Worm (Caenorhabditis elegans): ENCODE results near the gene R74.7.
A peak's percentile ranks its signal among the peaks of the same experiment; 100 is the strongest.

The R74.7 gene

ce11 chrIII:4205751-4206327, 1.6 kb downstream of the R74.7 start, which contains the start of gene R74.8 (continued):
- TF ChIP-seq sea-2 (GFP tag; IDR thresholded peaks at IDR 0.05) (no peak), gei-17 (GFP tag; optimal IDR thresholded peaks at IDR 0.05) (no peak), ZK185.1 (tag; optimal IDR thresholded peaks at IDR 0.05; ENCODE audit: poor library complexity, severe bottlenecking) (no peak), pha-4 (tag; optimal IDR thresholded peaks at IDR 0.05) (no peak), hmg-1.2 (GFP tag; IDR thresholded peaks at IDR 0.05) (no peak), madf-6 (GFP tag; IDR thresholded peaks at IDR 0.05) (peak; percentile 88), T26A5.8 (tag; optimal IDR thresholded peaks at IDR 0.05) (no peak), madf-10 (tag; optimal IDR thresholded peaks at IDR 0.05) (no peak), lin-40 (tag; optimal IDR thresholded peaks at IDR 0.05) (no peak), nfyb-1 (GFP tag; IDR thresholded peaks at IDR 0.05) (no peak), dpff-1 (tag; optimal IDR thresholded peaks at IDR 0.05) (no peak), snpc-3.4 (tag; optimal IDR thresholded peaks at IDR 0.05) (peak; percentile 71), hlh-26 (GFP tag; conservative IDR thresholded peaks at IDR 0.05) (no peak), mel-28 (tag; optimal IDR thresholded peaks at IDR 0.05; ENCODE audit: borderline replicate concordance) (no peak), efl-1 (GFP tag; optimal IDR thresholded peaks at IDR 0.05) (peak; percentile 72), lsl-1 (GFP tag; optimal IDR thresholded peaks at IDR 0.05) (peak; percentile 96), nfya-1 (tag; optimal IDR thresholded peaks at IDR 0.05; ENCODE audit: borderline replicate concordance, insufficient read depth) (no peak), lag-1 (GFP tag; IDR thresholded peaks at IDR 0.05) (no peak), egl-44 (GFP tag; IDR thresholded peaks at IDR 0.05) (no peak), mcd-1 (GFP tag; IDR thresholded peaks at IDR 0.05) (no peak), T07F8.4 (tag; optimal IDR thresholded peaks at IDR 0.05) (no peak), Y53G8AR.9 (GFP tag; conservative IDR thresholded peaks at IDR 0.05) (no peak), snpc-1.3 (tag; optimal IDR thresholded peaks at IDR 0.05; ENCODE audit: insufficient read depth) (peak; percentile 38), tbp1 (GFP tag; optimal IDR thresholded peaks at IDR 0.05) (peak; percentile 16), F57A8.1 (GFP tag; optimal IDR thresholded peaks at IDR 0.05) (no peak), snpc-4 (GFP tag; optimal IDR thresholded peaks at IDR 0.05) (no peak), snpc-4 (tag; optimal IDR thresholded peaks at IDR 0.05) (no peak), tlf-1 (GFP tag; optimal IDR thresholded peaks at IDR 0.05) (no peak), Y53F4B.3 (GFP tag; IDR thresholded peaks at IDR 0.05) (no peak), let-526 (GFP tag; IDR thresholded peaks at IDR 0.05) (no peak), Y67H2A.10 (GFP tag; conservative IDR thresholded peaks at IDR 0.05) (no peak), sdz-38 (tag; optimal IDR thresholded peaks at IDR 0.05) (no peak), dox-1 (GFP tag; IDR thresholded peaks at IDR 0.05) (peak; percentile 9; the same call in 1 of the 2 replicates), D2030.7 (GFP tag; IDR thresholded peaks at IDR 0.05) (peak; percentile 64; the same call in 1 of the 2 replicates), B0261.1 (tag; optimal IDR thresholded peaks at IDR 0.05) (no peak), hsf-1 (GFP tag; IDR thresholded peaks at IDR 0.05) (peak; percentile 73), hlh-12 (tag; optimal IDR thresholded peaks at IDR 0.05) (no peak), egrh-3 (GFP tag; IDR thresholded peaks at IDR 0.05) (no peak), B0035.1 (tag; optimal IDR thresholded peaks at IDR 0.05) (no peak), ceh-40 (GFP tag; IDR thresholded peaks at IDR 0.05) (no peak), ceh-100 (GFP tag; IDR thresholded peaks at IDR 0.05) (no peak), F23B12.7 (tag; optimal IDR thresholded peaks at IDR 0.05; ENCODE audit: insufficient read depth) (peak; percentile 2), cebp-2 (GFP tag; IDR thresholded peaks at IDR 0.05) (no peak), nhr-120 (GFP tag; IDR thresholded peaks at IDR 0.05) (no peak), ztf-22 (GFP tag; optimal IDR thresholded peaks at IDR 0.05) (no peak), athp-1 (tag; optimal IDR thresholded peaks at IDR 0.05) (no peak), K11D2.4 (GFP tag; IDR thresholded peaks at IDR 0.05) (no peak), cebp-1 (GFP tag; IDR thresholded peaks at IDR 0.05) (no peak), cebp-1 (tag; optimal IDR thresholded peaks at IDR 0.05) (no peak)

All from whole organism, young adult.